Worm (Caenorhabditis elegans) whole organism, young adult: ENCODE measurements around the gene srx-76.
A peak's percentile ranks its signal among the peaks of the same experiment; 100 is the strongest.

Source experiments
- D2030.7 ChIP-seq: fragments of 200-800 bp; sonication (Bioruptor generic); IDR thresholded peaks from 2 replicates; pipeline ENCODE4 v1.3.6; 2022; ENCODE audit warnings: missing genetic modification reagents, missing genetic modification characterization, missing compliant biosample characterization
- F33H1.4 ChIP-seq: fragments of 200-800 bp; sonication (Bioruptor generic); IDR thresholded peaks from 2 replicates; pipeline ENCODE4 v1.3.6; 2022; ENCODE audit warnings: missing genetic modification reagents, missing genetic modification characterization, missing compliant biosample characterization
- F37B4.10 ChIP-seq: fragments of 200-800 bp; sonication (Bioruptor generic); IDR thresholded peaks from 2 replicates; pipeline ENCODE4 v1.3.6; 2022; ENCODE audit warnings: missing genetic modification characterization, missing compliant biosample characterization
- F55B11.4 ChIP-seq: sonication (generic microtip); optimal IDR thresholded peaks from 2 replicates; lab custom pipeline; 2016; ENCODE audit warnings: missing compliant biosample characterization, missing genetic modification characterization, borderline replicate concordance; ENCODE audit not compliant: insufficient read depth
- K11D2.4 ChIP-seq: fragments of 200-800 bp; sonication (Bioruptor generic); IDR thresholded peaks from 2 replicates; pipeline ENCODE4 v1.3.6; 2022; ENCODE audit warnings: missing genetic modification reagents, missing genetic modification characterization, missing compliant biosample characterization
- K12H6.12 ChIP-seq: fragments of 200-800 bp; sonication (Bioruptor generic); optimal IDR thresholded peaks from 2 replicates; lab custom pipeline; 2018; ENCODE audit warnings: mild to moderate bottlenecking, missing genetic modification characterization, missing compliant biosample characterization
- T07F8.4 ChIP-seq: sonication (generic microtip); optimal IDR thresholded peaks from 2 replicates; lab custom pipeline; 2016; ENCODE audit warnings: mild to moderate bottlenecking, missing genetic modification characterization, moderate library complexity, missing compliant biosample characterization
- Y53F4B.3 ChIP-seq: fragments of 200-800 bp; sonication (Bioruptor generic); IDR thresholded peaks from 2 replicates; pipeline ENCODE4 v1.3.6; 2022; ENCODE audit warnings: missing genetic modification reagents, missing genetic modification characterization, missing compliant biosample characterization
- akir-1 ChIP-seq: fragments of 200-800 bp; sonication (Bioruptor generic); optimal IDR thresholded peaks from 2 replicates; lab custom pipeline; 2018; ENCODE audit warnings: mild to moderate bottlenecking, missing genetic modification characterization, moderate library complexity, missing compliant biosample characterization
- bed-1 ChIP-seq: fragments of 200-800 bp; sonication (Bioruptor generic); IDR thresholded peaks from 2 replicates; pipeline ENCODE4 v1.3.6; 2022; ENCODE audit warnings: missing genetic modification reagents, missing genetic modification characterization, missing compliant biosample characterization
- ceh-40 ChIP-seq: fragments of 200-800 bp; sonication (Bioruptor generic); IDR thresholded peaks from 2 replicates; pipeline ENCODE4 v1.3.6; 2022; ENCODE audit warnings: missing genetic modification characterization, missing compliant biosample characterization
- ceh-91 ChIP-seq: fragments of 200-800 bp; sonication (Bioruptor generic); IDR thresholded peaks from 2 replicates; pipeline ENCODE4 v1.3.6; 2022; ENCODE audit warnings: missing genetic modification reagents, missing genetic modification characterization, missing compliant biosample characterization
- chd-7 ChIP-seq: sonication (generic microtip); optimal IDR thresholded peaks from 2 replicates; lab custom pipeline; 2016; ENCODE audit warnings: mild to moderate bottlenecking, missing genetic modification characterization, moderate library complexity, missing compliant biosample characterization
- dpl-1 ChIP-seq: fragments of 150-350 bp; optimal IDR thresholded peaks from 2 replicates; lab custom pipeline; 2014; ENCODE audit warnings: missing biosample characterization, missing genetic modification reagents, missing genetic modification characterization
- efl-1 ChIP-seq: fragments of 150-350 bp; optimal IDR thresholded peaks from 2 replicates; lab custom pipeline; 2014; ENCODE audit warnings: missing biosample characterization, missing genetic modification reagents, missing genetic modification characterization
- him-1 ChIP-seq: sonication (generic microtip); optimal IDR thresholded peaks from 2 replicates; lab custom pipeline; 2016; ENCODE audit warnings: missing genotype, missing genetic modification reagents, missing genetic modification characterization, missing compliant biosample characterization
- hrde-1 ChIP-seq: sonication (generic microtip); optimal IDR thresholded peaks from 2 replicates; lab custom pipeline; 2016; ENCODE audit warnings: missing genetic modification characterization, mild to moderate bottlenecking, missing compliant biosample characterization, moderate library complexity, missing genotype, missing genetic modification reagents, borderline replicate concordance
- let-526 ChIP-seq: fragments of 200-800 bp; sonication (Bioruptor generic); IDR thresholded peaks from 2 replicates; pipeline ENCODE4 v1.3.6; 2022; ENCODE audit warnings: missing genetic modification reagents, missing genetic modification characterization, missing compliant biosample characterization
- let-607 ChIP-seq, 2 experiments: fragments of 200-800 bp in 1 of 2; sonication (Bioruptor generic) in 1 of 2; sonication (generic microtip) in 1 of 2; optimal IDR thresholded peaks; 2 replicates each; lab custom pipeline; 2016 to 2018; ENCODE audit warnings: mild to moderate bottlenecking in 2 of 2, missing compliant biosample characterization in 2 of 2, missing genetic modification characterization in 2 of 2, moderate library complexity in 2 of 2, missing genotype in 1 of 2
- lin-35 ChIP-seq, 3 experiments: fragments of 150-350 bp in 2 of 3; sonication (generic microtip) in 1 of 3; optimal IDR thresholded peaks; 2 replicates each; lab custom pipeline; 2014 to 2018; ENCODE audit warnings: missing biosample characterization in 3 of 3, missing genetic modification characterization in 3 of 3, missing genetic modification reagents in 3 of 3
- lin-54 ChIP-seq: fragments of 200-800 bp; sonication (Bioruptor generic); optimal IDR thresholded peaks from 2 replicates; lab custom pipeline; 2018; ENCODE audit warnings: mild to moderate bottlenecking, missing genetic modification characterization, missing compliant biosample characterization
- lsl-1 ChIP-seq: fragments of 200-800 bp; sonication (Bioruptor generic); optimal IDR thresholded peaks from 2 replicates; lab custom pipeline; 2018; ENCODE audit warnings: mild to moderate bottlenecking, missing genetic modification characterization, moderate library complexity, missing compliant biosample characterization
- madf-6 ChIP-seq: fragments of 200-800 bp; sonication (Bioruptor generic); IDR thresholded peaks from 2 replicates; pipeline ENCODE4 v1.3.6; 2022; ENCODE audit warnings: missing genetic modification reagents, missing genetic modification characterization, missing compliant biosample characterization
- madf-8 ChIP-seq: fragments of 200-800 bp; sonication (Bioruptor generic); conservative IDR thresholded peaks from 2 replicates; pipeline ENCODE4 v1.3.6; 2022; ENCODE audit warnings: missing genetic modification reagents, missing genetic modification characterization, missing compliant biosample characterization
- mxl-1 ChIP-seq: sonication (generic microtip); optimal IDR thresholded peaks from 2 replicates; lab custom pipeline; 2016; ENCODE audit warnings: missing genetic modification characterization, missing compliant biosample characterization
- nfyb-1 ChIP-seq: fragments of 200-800 bp; sonication (Bioruptor generic); IDR thresholded peaks from 2 replicates; pipeline ENCODE4 v1.3.6; 2022; ENCODE audit warnings: missing genetic modification reagents, missing genetic modification characterization, missing compliant biosample characterization
- nhr-90 ChIP-seq: sonication (generic microtip); optimal IDR thresholded peaks from 2 replicates; lab custom pipeline; 2016; ENCODE audit warnings: missing genotype, mild to moderate bottlenecking, missing genetic modification characterization, missing compliant biosample characterization
- pbrm-1 ChIP-seq: fragments of 200-800 bp; sonication (Bioruptor generic); IDR thresholded peaks from 2 replicates; pipeline ENCODE4 v1.3.6; 2022; ENCODE audit warnings: missing genetic modification reagents, missing genetic modification characterization, missing compliant biosample characterization
- repo-1 ChIP-seq: sonication (generic microtip); optimal IDR thresholded peaks from 2 replicates; lab custom pipeline; 2017; ENCODE audit warnings: mild to moderate bottlenecking, missing genetic modification characterization, missing compliant biosample characterization
- rpc-1 ChIP-seq, 2 experiments: fragments of 150-350 bp in 1 of 2; sonication (generic microtip) in 1 of 2; optimal IDR thresholded peaks; 2 replicates each; lab custom pipeline; 2014 to 2018; ENCODE audit warnings: missing biosample characterization in 1 of 2, missing genetic modification characterization in 1 of 2, missing genetic modification reagents in 1 of 2, missing genotype in 1 of 2
- sea-2 ChIP-seq: fragments of 200-800 bp; sonication (Bioruptor generic); IDR thresholded peaks from 2 replicates; pipeline ENCODE4 v1.3.6; 2022; ENCODE audit warnings: missing genetic modification characterization, missing compliant biosample characterization
- snpc-1.3 ChIP-seq: sonication (generic microtip); optimal IDR thresholded peaks from 2 replicates; lab custom pipeline; 2017; ENCODE audit warnings: missing genetic modification characterization, mild to moderate bottlenecking, missing compliant biosample characterization, antibody characterized with exemption, moderate library complexity, missing genotype, missing genetic modification reagents; ENCODE audit not compliant: insufficient read depth
- snpc-3.4 ChIP-seq: sonication (generic microtip); optimal IDR thresholded peaks from 2 replicates; lab custom pipeline; 2017; ENCODE audit warnings: missing genetic modification characterization, mild to moderate bottlenecking, missing compliant biosample characterization, antibody characterized with exemption, moderate library complexity, missing genotype, missing genetic modification reagents
- tbp1 ChIP-seq: fragments of 200-800 bp; sonication (Bioruptor generic); optimal IDR thresholded peaks from 2 replicates; lab custom pipeline; 2018; ENCODE audit warnings: mild to moderate bottlenecking, missing genetic modification characterization, missing compliant biosample characterization
- xnd-1 ChIP-seq: sonication (generic microtip); optimal IDR thresholded peaks from 2 replicates; lab custom pipeline; 2016; ENCODE audit warnings: missing genotype, missing genetic modification reagents, missing genetic modification characterization, missing compliant biosample characterization
- ztf-25 ChIP-seq: fragments of 200-800 bp; sonication (Bioruptor generic); IDR thresholded peaks from 2 replicates; pipeline ENCODE4 v1.3.6; 2022; ENCODE audit warnings: missing genetic modification reagents, missing genetic modification characterization, missing compliant biosample characterization

srx-76 gene

DNA sequence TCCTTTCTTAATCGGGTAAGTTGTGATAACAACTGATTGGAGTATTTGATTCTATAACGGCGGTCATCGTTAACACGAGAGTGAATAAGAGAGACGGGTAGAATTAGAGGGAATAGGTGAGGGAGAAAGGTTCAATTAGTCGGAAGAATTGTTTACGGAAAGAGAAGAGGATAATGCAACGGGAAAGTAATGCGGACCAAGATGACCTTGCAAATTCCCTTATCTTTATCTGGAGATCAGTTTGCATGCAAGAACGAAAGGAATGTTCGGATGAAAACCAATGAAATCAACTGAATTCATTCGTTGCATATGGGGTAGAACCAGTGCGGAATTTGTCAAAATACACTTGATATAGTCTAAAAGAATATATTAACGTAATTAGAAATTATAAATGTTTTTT lies 10.5 kb downstream of the srx-76 start:
- no peak for TF ChIP-seq rpc-1 (optimal IDR thresholded peaks at IDR 0.05; lab: Kevin White, UChicago)
- TF ChIP-seq rpc-1 (tag; optimal IDR thresholded peaks at IDR 0.05; lab: Kevin White, UChicago) = no peak
- TF ChIP-seq F37B4.10 (GFP tag; lab: Robert Waterston, UW) = no peak
- TF ChIP-seq hrde-1 (tag; lab: Kevin White, UChicago) = no peak

DNA sequence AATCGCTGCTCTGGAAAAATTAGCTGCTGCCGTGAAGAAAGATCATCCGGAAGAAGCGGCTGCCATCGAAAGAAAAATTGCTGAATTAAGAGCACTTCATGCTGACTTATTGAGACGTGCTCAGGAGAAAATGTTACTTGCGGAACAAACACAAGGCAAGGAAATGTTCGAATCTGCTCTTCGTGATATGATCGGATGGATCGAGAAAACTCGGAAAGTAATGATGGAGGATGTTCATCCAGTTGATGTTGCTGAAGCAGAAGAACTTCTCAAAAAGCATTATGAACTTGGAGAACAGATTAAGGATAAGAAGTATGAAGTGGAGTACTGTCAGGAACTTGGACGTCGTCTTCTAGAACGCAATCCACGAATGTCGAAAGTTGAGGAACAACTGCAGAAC lies 14.4 kb downstream of the srx-76 start:
- no peak for TF ChIP-seq K12H6.12 (tag; lab: Kevin White, UChicago)
- no peak for TF ChIP-seq Y53F4B.3
- TF ChIP-seq efl-1 (GFP tag; lab: Kevin White, UChicago) = no peak
- no peak for TF ChIP-seq snpc-1.3 (tag; lab: Kevin White, UChicago)
- no peak for TF ChIP-seq sea-2 (GFP tag; lab: Robert Waterston, UW)
- no peak for TF ChIP-seq let-526 (GFP tag; lab: Robert Waterston, UW)
- TF ChIP-seq rpc-1 (optimal IDR thresholded peaks at IDR 0.05; lab: Kevin White, UChicago) = no peak
- TF ChIP-seq rpc-1 (tag; optimal IDR thresholded peaks at IDR 0.05; lab: Kevin White, UChicago) = no peak
- no peak for TF ChIP-seq hrde-1 (tag; lab: Kevin White, UChicago)
- no peak for TF ChIP-seq snpc-3.4 (tag; lab: Kevin White, UChicago)
- no peak for TF ChIP-seq lin-35 (GFP tag; optimal IDR thresholded peaks at IDR 0.05; lab: Kevin White, UChicago)
- TF ChIP-seq F55B11.4 (tag; lab: Kevin White, UChicago) = no peak
- TF ChIP-seq him-1 = no peak
- no peak for TF ChIP-seq ztf-25 (GFP tag; lab: Robert Waterston, UW)
- TF ChIP-seq bed-1 (GFP tag; lab: Robert Waterston, UW) = no peak
- no peak for TF ChIP-seq nfyb-1 (GFP tag; lab: Robert Waterston, UW)
- no peak for TF ChIP-seq mxl-1 (tag; lab: Kevin White, UChicago)
- no peak for TF ChIP-seq chd-7 (tag; lab: Kevin White, UChicago)

DNA sequence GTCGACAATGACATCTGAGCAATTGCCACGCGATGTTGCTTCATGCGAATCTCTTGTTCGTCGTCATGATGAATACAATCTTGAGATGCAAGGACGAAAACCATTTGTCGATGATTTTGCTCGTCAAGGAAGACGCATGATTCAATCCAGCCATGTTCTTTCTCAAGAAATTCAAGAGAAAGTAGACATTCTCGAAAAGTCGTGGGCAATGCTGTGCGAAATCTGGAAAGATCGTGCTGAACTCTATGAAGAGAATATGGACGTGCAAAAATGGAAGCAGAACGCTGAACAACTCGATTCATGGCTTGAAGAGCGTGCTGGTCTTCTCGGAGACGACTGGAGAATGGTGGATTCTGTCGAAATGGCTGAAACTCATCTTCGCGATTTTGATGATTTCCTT lies 21.7 kb downstream of the srx-76 start:
- TF ChIP-seq K12H6.12 (tag; lab: Kevin White, UChicago) (no peak), repo-1 (no peak), let-607 (tag; optimal IDR thresholded peaks at IDR 0.05; lab: Kevin White, UChicago) (no peak), nhr-90 (no peak), akir-1 (GFP tag; lab: Kevin White, UChicago) (no peak), snpc-3.4 (tag; lab: Kevin White, UChicago) (no peak)

DNA sequence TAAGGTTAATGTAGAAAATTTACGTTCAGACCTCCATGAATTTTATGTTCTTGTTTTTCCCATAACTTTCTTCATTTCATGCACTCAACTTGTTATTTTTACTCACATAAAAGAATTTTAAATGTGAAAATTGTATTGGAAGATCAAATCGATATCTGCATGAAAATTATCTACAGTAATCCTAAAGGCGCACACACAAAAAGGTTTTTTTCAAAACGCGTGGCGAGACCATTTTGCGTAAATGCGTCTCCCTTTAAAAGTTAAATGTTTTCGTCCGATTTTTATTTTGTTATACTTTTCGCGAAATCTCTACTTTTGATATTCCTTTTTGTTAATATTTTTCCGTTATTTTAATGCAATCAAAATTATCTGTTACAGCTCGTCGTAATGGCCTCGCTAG lies 25.6 kb downstream of the srx-76 start, which contains the start of gene R31.2:
Gene R31.2, plus strand, starts transcription at position 388 of the 400 bp plus-strand sequence.
- peak; percentile 23; the same call in 1 of the 2 replicates for TF ChIP-seq D2030.7 (GFP tag; lab: Robert Waterston, UW)
- TF ChIP-seq K11D2.4 (GFP tag; lab: Robert Waterston, UW) = no peak
- peak; percentile 73 for TF ChIP-seq xnd-1 (tag; lab: Kevin White, UChicago)
- peak; percentile 46; the same call in 1 of the 2 replicates for TF ChIP-seq pbrm-1 (GFP tag; lab: Robert Waterston, UW)
- TF ChIP-seq ceh-40 = no peak
- TF ChIP-seq tbp1 (GFP tag; lab: Kevin White, UChicago) = no peak
- peak; percentile 48 for TF ChIP-seq efl-1 (GFP tag; lab: Kevin White, UChicago)
- TF ChIP-seq ceh-91 (GFP tag; lab: Robert Waterston, UW) = peak; percentile 55; the same call in 1 of the 2 replicates
- peak; percentile 91 for TF ChIP-seq lsl-1
- TF ChIP-seq dpl-1 = peak; percentile 4
- TF ChIP-seq lin-54 = peak; percentile 50
- TF ChIP-seq T07F8.4 (tag; lab: Kevin White, UChicago) = no peak
- TF ChIP-seq madf-8 (GFP tag; lab: Robert Waterston, UW) = peak; percentile 78
- peak; percentile 92 for TF ChIP-seq madf-6 (GFP tag; lab: Robert Waterston, UW)
- peak; percentile 89 for TF ChIP-seq F33H1.4 (GFP tag; lab: Robert Waterston, UW)
